Worm (Caenorhabditis elegans) whole organism, young adult: Measurements from ENCODE around the gene F54F2.14.

Source experiments
- B0019.2 ChIP-seq: fragments of 200-800 bp; sonication (Bioruptor generic); conservative IDR thresholded peaks from 2 replicates; pipeline ENCODE4 v1.3.6; 2022; ENCODE audit warnings: missing genetic modification reagents, missing genetic modification characterization, missing compliant biosample characterization
- B0261.1 ChIP-seq: sonication (generic microtip); optimal IDR thresholded peaks from 2 replicates; lab custom pipeline; 2016; ENCODE audit warnings: mild to moderate bottlenecking, missing genetic modification characterization, moderate library complexity, missing compliant biosample characterization
- B0336.3 ChIP-seq: fragments of 200-800 bp; sonication (Bioruptor generic); IDR thresholded peaks from 2 replicates; pipeline ENCODE4 v1.3.6; 2022; ENCODE audit warnings: missing genetic modification characterization, missing compliant biosample characterization
- C17E4.6 ChIP-seq: fragments of 200-800 bp; sonication (Bioruptor generic); IDR thresholded peaks from 2 replicates; pipeline ENCODE4 v1.3.6; 2022; ENCODE audit warnings: missing genetic modification reagents, missing genetic modification characterization, missing compliant biosample characterization
- F33H1.4 ChIP-seq: fragments of 200-800 bp; sonication (Bioruptor generic); IDR thresholded peaks from 2 replicates; pipeline ENCODE4 v1.3.6; 2022; ENCODE audit warnings: missing genetic modification reagents, missing genetic modification characterization, missing compliant biosample characterization
- F37B4.10 ChIP-seq: fragments of 200-800 bp; sonication (Bioruptor generic); IDR thresholded peaks from 2 replicates; pipeline ENCODE4 v1.3.6; 2022; ENCODE audit warnings: missing genetic modification characterization, missing compliant biosample characterization
- F49E8.2 ChIP-seq: sonication (generic microtip); optimal IDR thresholded peaks from 3 replicates; lab custom pipeline; 2017; ENCODE audit warnings: missing genetic modification characterization, mild to moderate bottlenecking, missing compliant biosample characterization, antibody characterized with exemption, moderate library complexity; ENCODE audit not compliant: insufficient read depth
- F52B5.7 ChIP-seq: sonication (generic microtip); optimal IDR thresholded peaks from 2 replicates; lab custom pipeline; 2016; ENCODE audit warnings: mild to moderate bottlenecking, missing genetic modification characterization, missing compliant biosample characterization
- K12H6.12 ChIP-seq: fragments of 200-800 bp; sonication (Bioruptor generic); optimal IDR thresholded peaks from 2 replicates; lab custom pipeline; 2018; ENCODE audit warnings: mild to moderate bottlenecking, missing genetic modification characterization, missing compliant biosample characterization
- ama-1 ChIP-seq, 3 experiments: fragments of 150-350 bp in 1 of 3; sonication (generic microtip) in 2 of 3; optimal IDR thresholded peaks; 2 replicates each; lab custom pipeline; 2014 to 2018; ENCODE audit warnings: missing biosample characterization in 2 of 3, missing genetic modification characterization in 2 of 3, missing genetic modification reagents in 2 of 3
- bed-1 ChIP-seq: fragments of 200-800 bp; sonication (Bioruptor generic); IDR thresholded peaks from 2 replicates; pipeline ENCODE4 v1.3.6; 2022; ENCODE audit warnings: missing genetic modification reagents, missing genetic modification characterization, missing compliant biosample characterization
- bed-2 ChIP-seq: fragments of 200-800 bp; sonication (Bioruptor generic); IDR thresholded peaks from 2 replicates; pipeline ENCODE4 v1.3.6; 2022; ENCODE audit warnings: missing genetic modification reagents, missing genetic modification characterization, missing compliant biosample characterization
- ccch-3 ChIP-seq: fragments of 200-800 bp; sonication (Bioruptor generic); optimal IDR thresholded peaks from 2 replicates; lab custom pipeline; 2018; ENCODE audit warnings: mild to moderate bottlenecking, missing genetic modification characterization, missing compliant biosample characterization
- egrh-3 ChIP-seq: fragments of 200-800 bp; sonication (Bioruptor generic); IDR thresholded peaks from 2 replicates; pipeline ENCODE4 v1.3.6; 2022; ENCODE audit warnings: missing genetic modification reagents, missing genetic modification characterization, missing compliant biosample characterization
- ekl-4 ChIP-seq: fragments of 200-800 bp; sonication (Bioruptor generic); IDR thresholded peaks from 2 replicates; pipeline ENCODE4 v1.3.6; 2022; ENCODE audit warnings: missing genetic modification reagents, missing genetic modification characterization, missing compliant biosample characterization
- hlh-26 ChIP-seq: fragments of 200-800 bp; sonication (Bioruptor generic); conservative IDR thresholded peaks from 2 replicates; pipeline ENCODE4 v1.3.6; 2022; ENCODE audit warnings: missing genetic modification reagents, missing genetic modification characterization, missing compliant biosample characterization
- hmg-1.2 ChIP-seq: fragments of 200-800 bp; sonication (Bioruptor generic); IDR thresholded peaks from 2 replicates; pipeline ENCODE4 v1.3.6; 2022; ENCODE audit warnings: missing genetic modification reagents, missing genetic modification characterization, missing compliant biosample characterization
- hrde-1 ChIP-seq: sonication (generic microtip); optimal IDR thresholded peaks from 2 replicates; lab custom pipeline; 2016; ENCODE audit warnings: missing genetic modification characterization, mild to moderate bottlenecking, missing compliant biosample characterization, moderate library complexity, missing genotype, missing genetic modification reagents, borderline replicate concordance
- lag-1 ChIP-seq: fragments of 200-800 bp; sonication (Bioruptor generic); IDR thresholded peaks from 2 replicates; pipeline ENCODE4 v1.3.6; 2022; ENCODE audit warnings: missing genetic modification reagents, missing genetic modification characterization, missing compliant biosample characterization
- lin-26 ChIP-seq: fragments of 200-800 bp; sonication (Bioruptor generic); IDR thresholded peaks from 2 replicates; pipeline ENCODE4 v1.3.6; 2022; ENCODE audit warnings: missing genetic modification reagents, missing genetic modification characterization, missing compliant biosample characterization
- lin-35 ChIP-seq, 3 experiments: fragments of 150-350 bp in 2 of 3; sonication (generic microtip) in 1 of 3; optimal IDR thresholded peaks; 2 replicates each; lab custom pipeline; 2014 to 2018; ENCODE audit warnings: missing biosample characterization in 3 of 3, missing genetic modification characterization in 3 of 3, missing genetic modification reagents in 3 of 3
- lir-1 ChIP-seq: fragments of 200-800 bp; sonication (Bioruptor generic); conservative IDR thresholded peaks from 2 replicates; pipeline ENCODE4 v1.3.6; 2022; ENCODE audit warnings: missing genetic modification reagents, missing genetic modification characterization, missing compliant biosample characterization
- lsy-27 ChIP-seq: sonication (generic microtip); optimal IDR thresholded peaks from 2 replicates; lab custom pipeline; 2017; ENCODE audit warnings: missing genetic modification characterization, mild to moderate bottlenecking, missing compliant biosample characterization, antibody characterized with exemption, missing genotype, borderline replicate concordance; ENCODE audit not compliant: insufficient read depth
- madf-8 ChIP-seq: fragments of 200-800 bp; sonication (Bioruptor generic); conservative IDR thresholded peaks from 2 replicates; pipeline ENCODE4 v1.3.6; 2022; ENCODE audit warnings: missing genetic modification reagents, missing genetic modification characterization, missing compliant biosample characterization
- nfya-1 ChIP-seq: sonication (generic microtip); optimal IDR thresholded peaks from 2 replicates; lab custom pipeline; 2017; ENCODE audit warnings: antibody characterized with exemption, missing compliant biosample characterization, missing genetic modification characterization, borderline replicate concordance; ENCODE audit not compliant: insufficient read depth
- nfya-2 ChIP-seq: fragments of 200-800 bp; sonication (Bioruptor generic); IDR thresholded peaks from 2 replicates; pipeline ENCODE4 v1.3.6; 2022; ENCODE audit warnings: missing genetic modification reagents, missing genetic modification characterization, missing compliant biosample characterization
- nfyb-1 ChIP-seq: fragments of 200-800 bp; sonication (Bioruptor generic); IDR thresholded peaks from 2 replicates; pipeline ENCODE4 v1.3.6; 2022; ENCODE audit warnings: missing genetic modification reagents, missing genetic modification characterization, missing compliant biosample characterization
- nhr-120 ChIP-seq: fragments of 200-800 bp; sonication (Bioruptor generic); IDR thresholded peaks from 2 replicates; pipeline ENCODE4 v1.3.6; 2022; ENCODE audit warnings: missing genetic modification characterization, missing compliant biosample characterization
- pbrm-1 ChIP-seq: fragments of 200-800 bp; sonication (Bioruptor generic); IDR thresholded peaks from 2 replicates; pipeline ENCODE4 v1.3.6; 2022; ENCODE audit warnings: missing genetic modification reagents, missing genetic modification characterization, missing compliant biosample characterization
- pha-4 ChIP-seq: fragments of 150-350 bp; sonication (generic microtip); optimal IDR thresholded peaks from 2 replicates; lab custom pipeline; 2014; ENCODE audit warnings: missing biosample characterization, missing genetic modification reagents, missing genetic modification characterization
- rpc-1 ChIP-seq, 2 experiments: fragments of 150-350 bp in 1 of 2; sonication (generic microtip) in 1 of 2; optimal IDR thresholded peaks; 2 replicates each; lab custom pipeline; 2014 to 2018; ENCODE audit warnings: missing biosample characterization in 1 of 2, missing genetic modification characterization in 1 of 2, missing genetic modification reagents in 1 of 2, missing genotype in 1 of 2
- somi-1 ChIP-seq: fragments of 200-800 bp; sonication (Bioruptor generic); optimal IDR thresholded peaks from 2 replicates; lab custom pipeline; 2018; ENCODE audit warnings: mild to moderate bottlenecking, missing genetic modification characterization, missing compliant biosample characterization
- sptf-2 ChIP-seq: fragments of 200-800 bp; sonication (Bioruptor generic); optimal IDR thresholded peaks from 2 replicates; lab custom pipeline; 2018; ENCODE audit warnings: mild to moderate bottlenecking, missing genetic modification characterization, missing compliant biosample characterization
- tbx-9 ChIP-seq: sonication (generic microtip); optimal IDR thresholded peaks from 2 replicates; lab custom pipeline; 2016; ENCODE audit warnings: borderline replicate concordance, missing genetic modification characterization, inconsistent platforms, missing compliant biosample characterization
- unc-130 ChIP-seq: sonication (generic microtip); optimal IDR thresholded peaks from 2 replicates; lab custom pipeline; 2016; ENCODE audit warnings: missing genetic modification reagents, missing genetic modification characterization, missing compliant biosample characterization
- xnd-1 ChIP-seq: sonication (generic microtip); optimal IDR thresholded peaks from 2 replicates; lab custom pipeline; 2016; ENCODE audit warnings: missing genotype, missing genetic modification reagents, missing genetic modification characterization, missing compliant biosample characterization
- ztf-26 ChIP-seq: sonication (generic microtip); optimal IDR thresholded peaks from 2 replicates; lab custom pipeline; 2017; ENCODE audit warnings: missing genetic modification characterization, missing compliant biosample characterization

The F54F2.14 gene

ce11 chrIII:8767889-8768361 is 23.4 kb upstream of the F54F2.14 start, which contains the start of gene mtss-1 (continued):
- TF ChIP-seq pbrm-1: peak; percentile 29; the same call in 1 of the 2 replicates
- no peak for TF ChIP-seq somi-1 (GFP tag; lab: Kevin White, UChicago)
- TF ChIP-seq xnd-1 (tag; lab: Kevin White, UChicago): peak; percentile 31
- peak; percentile 41 for TF ChIP-seq rpc-1 (optimal IDR thresholded peaks at IDR 0.05; lab: Kevin White, UChicago)
- no peak for TF ChIP-seq rpc-1 (tag; optimal IDR thresholded peaks at IDR 0.05; lab: Kevin White, UChicago)
- TF ChIP-seq ccch-3 (GFP tag; lab: Kevin White, UChicago): no peak
- TF ChIP-seq lin-35 (GFP tag; optimal IDR thresholded peaks at IDR 0.05; lab: Kevin White, UChicago): peak in 1 of 3 experiments; percentile 15
- peak; percentile 35; the same call in 1 of the 2 replicates for TF ChIP-seq hmg-1.2 (GFP tag; lab: Robert Waterston, UW)
- TF ChIP-seq ekl-4 (GFP tag; lab: Robert Waterston, UW): no peak
- TF ChIP-seq, all 124 proteins: peak for 29

ce11 chrIII:8769253-8769652 is 22.1 kb upstream of the F54F2.14 start, which contains the start of gene K02D10.1:
TSS of gene K02D10.1 (plus strand) at chrIII:8769536.
- TF ChIP-seq bed-1 (GFP tag; lab: Robert Waterston, UW): no peak
- peak; percentile 56 for TF ChIP-seq ama-1 (optimal IDR thresholded peaks at IDR 0.05; lab: Kevin White, UChicago)
- no peak for TF ChIP-seq ama-1 (GFP tag; optimal IDR thresholded peaks at IDR 0.05; lab: Kevin White, UChicago)
- TF ChIP-seq, all 124 proteins: peak for 1

ce11 chrIII:8770243-8770642 is 21.1 kb upstream of the F54F2.14 start:
- TF ChIP-seq lin-26 (peak; percentile 59; the same call in 1 of the 2 replicates), pha-4 (tag; lab: Kevin White, UChicago) (no peak), ztf-26 (tag; lab: Kevin White, UChicago) (no peak), F52B5.7 (tag; lab: Kevin White, UChicago) (no peak)
- TF ChIP-seq, all 124 proteins: peak for 1

ce11 chrIII:8771162-8771561 is 20.2 kb upstream of the F54F2.14 start, which contains the start of gene K02D10.2:
TSS of gene K02D10.2 (minus strand) at chrIII:8771262.
- no peak for TF ChIP-seq egrh-3 (GFP tag; lab: Robert Waterston, UW)
- no peak for TF ChIP-seq hlh-26
- no peak for TF ChIP-seq unc-130 (GFP tag; lab: Kevin White, UChicago)
- no peak for TF ChIP-seq lag-1 (GFP tag; lab: Robert Waterston, UW)
- no peak for TF ChIP-seq F49E8.2 (tag; lab: Kevin White, UChicago)
- TF ChIP-seq nhr-120 (GFP tag; lab: Robert Waterston, UW): no peak
- no peak for TF ChIP-seq B0261.1 (tag; lab: Kevin White, UChicago)
- TF ChIP-seq F33H1.4 (GFP tag; lab: Robert Waterston, UW): no peak
- no peak for TF ChIP-seq hrde-1 (tag; lab: Kevin White, UChicago)

ce11 chrIII:8771851-8772250 is 19.5 kb upstream of the F54F2.14 start, which contains the start of gene K02D10.3:
TSS of gene K02D10.3 (minus strand) at chrIII:8771951.
- TF ChIP-seq F37B4.10 (GFP tag; lab: Robert Waterston, UW) (no peak), C17E4.6 (GFP tag; lab: Robert Waterston, UW) (no peak), nfya-1 (tag; lab: Kevin White, UChicago) (no peak), lag-1 (GFP tag; lab: Robert Waterston, UW) (no peak), nfya-2 (no peak), B0019.2 (no peak), nfyb-1 (no peak), K12H6.12 (no peak), madf-8 (GFP tag; lab: Robert Waterston, UW) (no peak), B0336.3 (GFP tag; lab: Robert Waterston, UW) (no peak), tbx-9 (no peak), lir-1 (no peak), sptf-2 (GFP tag; lab: Kevin White, UChicago) (no peak), bed-2 (GFP tag; lab: Robert Waterston, UW) (no peak), lsy-27 (no peak)
